Fruit fly (Drosophila melanogaster) whole organism, pupa: ENCODE data around the gene CG1143.

Experiments
- CG10348 ChIP-seq: fragments of 200-800 bp; sonication (Bioruptor generic); IDR thresholded peaks from 2 replicates; pipeline ENCODE4 v1.3.6; 2022; ENCODE audit warnings: missing biosample characterization, missing genetic modification characterization
- CG12605 ChIP-seq: fragments of 200-800 bp; sonication (Bioruptor generic); IDR thresholded peaks from 2 replicates; pipeline ENCODE4 v1.3.6; 2022; ENCODE audit warnings: missing biosample characterization, missing genetic modification characterization
- CG13204 ChIP-seq: fragments of 200-800 bp; sonication (Bioruptor generic); optimal IDR thresholded peaks from 2 replicates; lab custom pipeline; 2018; ENCODE audit warnings: missing biosample characterization, mild to moderate bottlenecking, missing genetic modification characterization, moderate library complexity
- CG14655 ChIP-seq: fragments of 200-800 bp; sonication (Bioruptor generic); optimal IDR thresholded peaks from 3 replicates; lab custom pipeline; 2017; ENCODE audit warnings: mild to moderate bottlenecking, missing biosample characterization, missing genetic modification reagents, missing genetic modification characterization
- CG15710 ChIP-seq: fragments of 200-800 bp; sonication (Bioruptor generic); optimal IDR thresholded peaks from 2 replicates; lab custom pipeline; 2018; ENCODE audit warnings: missing biosample characterization, mild to moderate bottlenecking, missing genetic modification characterization, moderate library complexity
- CG17806 ChIP-seq: fragments of 200-800 bp; sonication (Bioruptor generic); optimal IDR thresholded peaks from 2 replicates; lab custom pipeline; 2018; ENCODE audit warnings: missing biosample characterization, mild to moderate bottlenecking, missing genetic modification characterization, moderate library complexity
- CG32121 ChIP-seq: fragments of 200-800 bp; sonication (Bioruptor generic); IDR thresholded peaks from 2 replicates; pipeline ENCODE4 v1.3.6; 2022; ENCODE audit warnings: missing biosample characterization, missing genetic modification characterization
- CG34367 ChIP-seq: fragments of 200-800 bp; sonication (Bioruptor generic); optimal IDR thresholded peaks from 2 replicates; lab custom pipeline; 2018; ENCODE audit warnings: missing biosample characterization, mild to moderate bottlenecking, missing genetic modification characterization
- CG4496 ChIP-seq: fragments of 200-800 bp; sonication (Bioruptor generic); IDR thresholded peaks from 3 replicates; pipeline ENCODE4 v1.3.6; 2022; ENCODE audit warnings: missing biosample characterization, missing genetic modification characterization
- CG8159 ChIP-seq: fragments of 200-800 bp; sonication (Bioruptor generic); optimal IDR thresholded peaks from 3 replicates; lab custom pipeline; 2018; ENCODE audit warnings: missing biosample characterization, mild to moderate bottlenecking, missing genetic modification characterization, moderate library complexity
- CG8301 ChIP-seq: fragments of 200-800 bp; sonication (Bioruptor generic); optimal IDR thresholded peaks from 2 replicates; lab custom pipeline; 2018; ENCODE audit warnings: missing biosample characterization, mild to moderate bottlenecking, missing genetic modification characterization
- CG9948 ChIP-seq: fragments of 200-800 bp; sonication (Bioruptor generic); optimal IDR thresholded peaks from 2 replicates; lab custom pipeline; 2018; ENCODE audit warnings: missing biosample characterization, mild to moderate bottlenecking, missing genetic modification characterization, moderate library complexity
- D1 ChIP-seq: fragments of 200-800 bp; sonication (Bioruptor generic); optimal IDR thresholded peaks from 2 replicates; lab custom pipeline; 2018; ENCODE audit warnings: missing biosample characterization, mild to moderate bottlenecking, missing genetic modification characterization, moderate library complexity
- EcR ChIP-seq: fragments of 200-800 bp; sonication (Bioruptor generic); optimal IDR thresholded peaks from 3 replicates; lab custom pipeline; 2019; ENCODE audit warnings: missing biosample characterization, missing genetic modification characterization, mild to moderate bottlenecking, moderate library complexity, missing genetic modification reagents
- Ets98B ChIP-seq: fragments of 200-800 bp; sonication (Bioruptor generic); IDR thresholded peaks from 2 replicates; pipeline ENCODE4 v1.3.6; 2022; ENCODE audit warnings: missing biosample characterization, missing genetic modification characterization
- Pif1A ChIP-seq: fragments of 200-800 bp; sonication (Bioruptor generic); optimal IDR thresholded peaks from 3 replicates; lab custom pipeline; 2016; ENCODE audit warnings: missing biosample characterization, missing genetic modification characterization
- Pif1B ChIP-seq: fragments of 200-800 bp; sonication (Bioruptor generic); optimal IDR thresholded peaks from 3 replicates; lab custom pipeline; 2016; ENCODE audit warnings: missing biosample characterization, missing genetic modification characterization
- Snoo ChIP-seq: fragments of 200-800 bp; sonication (Bioruptor generic); optimal IDR thresholded peaks from 3 replicates; lab custom pipeline; 2017; ENCODE audit warnings: missing biosample characterization, mild to moderate bottlenecking, missing genetic modification characterization, inconsistent platforms
- fd96Ca ChIP-seq: fragments of 200-800 bp; sonication (Bioruptor generic); IDR thresholded peaks from 3 replicates; pipeline ENCODE4 v1.3.6; 2022; ENCODE audit warnings: missing biosample characterization, missing genetic modification characterization
- gl ChIP-seq: fragments of 200-800 bp; sonication (Bioruptor generic); optimal IDR thresholded peaks from 2 replicates; lab custom pipeline; 2018; ENCODE audit warnings: missing biosample characterization, mild to moderate bottlenecking, missing genetic modification characterization
- rn ChIP-seq: fragments of 200-800 bp; sonication (Bioruptor generic); IDR thresholded peaks from 2 replicates; pipeline ENCODE4 v1.3.6; 2022; ENCODE audit warnings: missing biosample characterization, missing genetic modification characterization

Gene CG1143

dm6 chr3L:2614222-2614621, 30.9 kb upstream of the CG1143 start:
- peak; percentile 20 for TF ChIP-seq CG8301 (tag; lab: Kevin White, UChicago)
- peak; percentile 5 for TF ChIP-seq CG17806 (tag; lab: Kevin White, UChicago)
- peak; percentile 45 for TF ChIP-seq CG8159 (tag; lab: Kevin White, UChicago)
- no peak for TF ChIP-seq Ets98B
- TF ChIP-seq fd96Ca (GFP tag; lab: Robert Waterston, UW), result 0 out of 3 replicates have a peak, but pooled peaks have one; percentile 19
- TF ChIP-seq Snoo (tag; lab: Kevin White, UChicago), result no peak
- peak; percentile 52 for TF ChIP-seq CG14655 (GFP tag; lab: Kevin White, UChicago)
- no peak for TF ChIP-seq CG13204
- no peak for TF ChIP-seq Pif1A (GFP tag; lab: Kevin White, UChicago)
- TF ChIP-seq CG12605, result no peak
- TF ChIP-seq CG9948 (tag; lab: Kevin White, UChicago), result peak; percentile 38
- no peak for TF ChIP-seq CG32121 (GFP tag; lab: Robert Waterston, UW)
- no peak for TF ChIP-seq EcR (GFP tag; lab: Kevin White, UChicago)
- TF ChIP-seq CG15710 (tag; lab: Kevin White, UChicago), result peak; percentile 22

- TF ChIP-seq CG12605, result no peak
- no peak for TF ChIP-seq rn (GFP tag; lab: Robert Waterston, UW)
- TF ChIP-seq CG15710 (tag; lab: Kevin White, UChicago), result no peak
- TF ChIP-seq CG8159 (tag; lab: Kevin White, UChicago), result no peak
- TF ChIP-seq CG4496 (GFP tag; lab: Robert Waterston, UW), result peak; percentile 64
- TF ChIP-seq Ets98B, result 0 out of 2 replicates have a peak, but pooled peaks have one; percentile 17
Measured at dm6 chr3L:2629964-2630363, 15.2 kb upstream of the CG1143 start, which contains the start of gene Pxn. Pxn (minus strand) TSS chr3L:2630064.

dm6 chr3L:2631406-2631805, 13.8 kb upstream of the CG1143 start, which contains the start of the genes CG42245 and MEP-1:
CG42245 (plus strand) TSS chr3L:2631715.
MEP-1 (plus strand) TSS chr3L:2631715.
- TF ChIP-seq gl (tag; lab: Kevin White, UChicago), result no peak
- peak; percentile 61 for TF ChIP-seq Pif1B (GFP tag; lab: Kevin White, UChicago)
- peak; percentile 20 for TF ChIP-seq CG8159 (tag; lab: Kevin White, UChicago)
- TF ChIP-seq CG9948 (tag; lab: Kevin White, UChicago), result no peak
- no peak for TF ChIP-seq EcR (GFP tag; lab: Kevin White, UChicago)
- TF ChIP-seq CG13204, result no peak
- TF ChIP-seq CG8301 (tag; lab: Kevin White, UChicago), result no peak
- peak; percentile 25 for TF ChIP-seq Snoo (tag; lab: Kevin White, UChicago)
- no peak for TF ChIP-seq Ets98B
- TF ChIP-seq CG34367 (tag; lab: Kevin White, UChicago), result no peak
- TF ChIP-seq CG4496 (GFP tag; lab: Robert Waterston, UW), result peak; percentile 45; the same call in 2 of the 3 replicates
- TF ChIP-seq D1 (tag; lab: Kevin White, UChicago), result peak; percentile 20
- peak; percentile 14 for TF ChIP-seq CG15710 (tag; lab: Kevin White, UChicago)
- TF ChIP-seq CG32121 (GFP tag; lab: Robert Waterston, UW), result no peak
- no peak for TF ChIP-seq rn (GFP tag; lab: Robert Waterston, UW)
- no peak for TF ChIP-seq CG10348
- no peak for TF ChIP-seq CG14655 (GFP tag; lab: Kevin White, UChicago)
- no peak for TF ChIP-seq fd96Ca (GFP tag; lab: Robert Waterston, UW)
- peak; percentile 25 for TF ChIP-seq CG17806 (tag; lab: Kevin White, UChicago)
- peak; percentile 67 for TF ChIP-seq Pif1A (GFP tag; lab: Kevin White, UChicago)
- no peak for TF ChIP-seq CG12605

dm6 chr3L:2632048-2632762, 13.0 kb upstream of the CG1143 start:
- no peak for TF ChIP-seq D1 (tag; lab: Kevin White, UChicago)
- no peak for TF ChIP-seq CG8301 (tag; lab: Kevin White, UChicago)
- TF ChIP-seq CG13204, result no peak
- no peak for TF ChIP-seq rn (GFP tag; lab: Robert Waterston, UW)
- no peak for TF ChIP-seq Pif1B (GFP tag; lab: Kevin White, UChicago)
- TF ChIP-seq CG14655 (GFP tag; lab: Kevin White, UChicago), result no peak
- TF ChIP-seq Ets98B, result no peak
- no peak for TF ChIP-seq Snoo (tag; lab: Kevin White, UChicago)

- TF ChIP-seq fd96Ca (GFP tag; lab: Robert Waterston, UW) (peak; percentile 54; the same call in 1 of the 3 replicates), CG8301 (tag; lab: Kevin White, UChicago) (no peak), CG9948 (tag; lab: Kevin White, UChicago) (no peak), CG13204 (peak; percentile 82), CG4496 (GFP tag; lab: Robert Waterston, UW) (0 out of 3 replicates have a peak, but pooled peaks have one; percentile 7), Ets98B (peak; percentile 31), CG15710 (tag; lab: Kevin White, UChicago) (no peak)
Measured at dm6 chr3L:2632763-2633100, 12.4 kb upstream of the CG1143 start.
